Fruit fly (Drosophila melanogaster) Kc167 (cell line): ENCODE results near the gene Kaz.

Experiments
- Myc ChIP-seq: fragments of >200 bp; optimal IDR thresholded peaks from 2 replicates; lab custom pipeline; 2017; ENCODE audit warnings: missing external identifiers
- Sin3A ChIP-seq: fragments of >200 bp; optimal IDR thresholded peaks from 2 replicates; lab custom pipeline; 2018; ENCODE audit warnings: missing external identifiers
- insv ChIP-seq: fragments of >200 bp; optimal IDR thresholded peaks from 3 replicates; lab custom pipeline; 2018; ENCODE audit warnings: missing external identifiers
- ttk ChIP-seq: sonication (Bioruptor generic); optimal IDR thresholded peaks from 2 replicates; lab custom pipeline; 2017; ENCODE audit warnings: missing external identifiers

DNA sequence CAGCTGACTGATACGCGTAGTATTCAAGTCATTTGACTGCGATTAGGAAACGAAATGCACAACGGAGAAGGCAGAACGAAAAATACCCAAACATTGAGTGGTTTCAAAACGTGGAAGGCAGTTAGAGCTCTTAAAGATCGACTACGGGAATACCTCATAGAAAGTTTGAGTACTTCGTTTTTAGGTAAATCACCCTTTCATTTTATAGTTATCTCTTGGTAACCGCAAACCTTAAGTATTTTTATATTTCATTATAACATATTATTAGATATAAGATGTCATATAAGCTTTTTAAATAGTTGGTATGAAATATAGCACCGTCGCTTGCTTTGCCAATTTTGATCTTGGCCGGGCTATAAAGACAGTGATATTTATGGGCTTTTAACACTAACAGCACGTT, 15.4 kb upstream of the Kaz start:
- no peak for TF ChIP-seq ttk (lab: Kevin White, UChicago)
- no peak for TF ChIP-seq insv (lab: Kevin White, UChicago)
- TF ChIP-seq Sin3A: no peak
- no peak for TF ChIP-seq Myc
